Fruit fly (Drosophila melanogaster) whole organism, prepupa: Measurements from ENCODE around the gene CG13306.

Experiments
- Blimp-1 ChIP-seq: fragments of 200-800 bp; sonication (Bioruptor generic); optimal IDR thresholded peaks from 3 replicates; lab custom pipeline; 2017; ENCODE audit warnings: missing biosample characterization, missing genetic modification characterization, mild to moderate bottlenecking, moderate library complexity, missing genetic modification reagents
- CG11762 ChIP-seq: fragments of 200-800 bp; sonication (Bioruptor generic); optimal IDR thresholded peaks from 3 replicates; lab custom pipeline; 2016; ENCODE audit warnings: missing biosample characterization, missing genetic modification characterization; ENCODE audit not compliant: insufficient read depth

- no peak for TF ChIP-seq CG11762 (GFP tag; lab: Kevin White, UChicago)
- no peak for TF ChIP-seq Blimp-1 (GFP tag; lab: Kevin White, UChicago)
These were observed 31.3 kb upstream of the CG13306 start for dm6 chr3L:8780723-8781296.
